Worm (Caenorhabditis elegans) whole organism, young adult: ENCODE data around the gene C52E2.5.

Experiments used
- akir-1 ChIP-seq: fragments of 200-800 bp; sonication (Bioruptor generic); optimal IDR thresholded peaks from 2 replicates; lab custom pipeline; 2018; ENCODE audit warnings: mild to moderate bottlenecking, missing genetic modification characterization, moderate library complexity, missing compliant biosample characterization
- cebp-2 ChIP-seq: fragments of 200-800 bp; sonication (Bioruptor generic); IDR thresholded peaks from 2 replicates; pipeline ENCODE4 v1.3.6; 2022; ENCODE audit warnings: missing genetic modification characterization, missing compliant biosample characterization
- snpc-1.1 ChIP-seq: sonication (generic microtip); optimal IDR thresholded peaks from 2 replicates; lab custom pipeline; 2017; ENCODE audit warnings: missing genetic modification characterization, mild to moderate bottlenecking, missing compliant biosample characterization, antibody characterized with exemption, moderate library complexity, missing genotype, missing genetic modification reagents; ENCODE audit not compliant: insufficient read depth
- somi-1 ChIP-seq: fragments of 200-800 bp; sonication (Bioruptor generic); optimal IDR thresholded peaks from 2 replicates; lab custom pipeline; 2018; ENCODE audit warnings: mild to moderate bottlenecking, missing genetic modification characterization, missing compliant biosample characterization
- unc-62 ChIP-seq: fragments of 150-350 bp; optimal IDR thresholded peaks from 2 replicates; lab custom pipeline; 2014; ENCODE audit warnings: missing biosample characterization, missing genetic modification reagents, missing genetic modification characterization
- ztf-26 ChIP-seq: sonication (generic microtip); optimal IDR thresholded peaks from 2 replicates; lab custom pipeline; 2017; ENCODE audit warnings: missing genetic modification characterization, missing compliant biosample characterization

DNA sequence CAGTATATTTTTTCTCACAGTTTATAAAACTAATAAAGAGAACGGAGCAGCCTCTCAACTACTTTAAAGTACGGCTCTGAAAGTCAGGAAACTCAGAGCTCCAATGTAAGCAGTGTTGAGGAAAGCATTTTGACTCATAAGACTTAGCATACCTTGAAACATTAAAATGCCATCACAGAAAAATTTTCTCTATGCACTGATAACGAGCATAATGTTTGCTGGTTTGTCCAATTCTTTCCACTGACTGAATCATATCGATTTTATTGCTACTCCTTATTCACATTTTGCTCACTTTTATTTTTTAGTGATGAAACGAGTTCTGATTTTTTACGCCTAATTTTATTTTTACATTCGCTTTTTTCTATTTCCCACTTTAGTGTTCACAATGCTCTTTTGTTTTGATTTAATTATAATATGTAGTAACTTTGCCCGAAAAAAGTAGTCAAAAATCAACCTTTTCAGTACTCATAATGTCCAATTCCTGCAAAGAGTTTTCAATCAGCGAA, 10.8 kb downstream of the C52E2.5 start, which contains the start of gene math-39:
- TF ChIP-seq ztf-26 (tag; lab: Kevin White, UChicago) (no peak), akir-1 (GFP tag; lab: Kevin White, UChicago) (no peak), unc-62 (GFP tag; lab: Kevin White, UChicago) (no peak), somi-1 (GFP tag; lab: Kevin White, UChicago) (no peak), snpc-1.1 (tag; lab: Kevin White, UChicago) (no peak), cebp-2 (GFP tag; lab: Robert Waterston, UW) (no peak)
